Worm (Caenorhabditis elegans) whole organism, late embryonic: Measurements from ENCODE around the gene spp-9.

Experiments used
- C38D4.7 ChIP-seq: fragments of 200-800 bp; sonication (Bioruptor generic); optimal IDR thresholded peaks from 2 replicates; lab custom pipeline; 2018; ENCODE audit warnings: mild to moderate bottlenecking, missing genetic modification characterization, moderate library complexity, missing compliant biosample characterization
- F13H6.1 ChIP-seq: sonication (generic microtip); optimal IDR thresholded peaks from 2 replicates; lab custom pipeline; 2016; ENCODE audit warnings: missing genetic modification characterization, missing compliant biosample characterization
- T23F11.4 ChIP-seq: fragments of 200-800 bp; sonication (Bioruptor generic); optimal IDR thresholded peaks from 2 replicates; lab custom pipeline; 2018; ENCODE audit warnings: mild to moderate bottlenecking, missing genetic modification characterization, missing compliant biosample characterization
- Y22D7AL.16 ChIP-seq: sonication (generic microtip); optimal IDR thresholded peaks from 2 replicates; lab custom pipeline; 2016; ENCODE audit warnings: missing genetic modification characterization, missing compliant biosample characterization
- ceh-14 ChIP-seq: sonication (generic microtip); optimal IDR thresholded peaks from 2 replicates; lab custom pipeline; 2016; ENCODE audit warnings: missing genotype, missing genetic modification characterization, missing compliant biosample characterization
- ets-4 ChIP-seq: sonication (generic microtip); optimal IDR thresholded peaks from 2 replicates; lab custom pipeline; 2016; ENCODE audit warnings: missing genetic modification characterization, missing compliant biosample characterization
- fkh-10 ChIP-seq: fragments of 150-350 bp; optimal IDR thresholded peaks from 2 replicates; lab custom pipeline; 2014; ENCODE audit warnings: missing biosample characterization, missing genetic modification reagents, missing genetic modification characterization
- mec-3 ChIP-seq: sonication (generic microtip); optimal IDR thresholded peaks from 2 replicates; lab custom pipeline; 2016; ENCODE audit warnings: borderline replicate concordance, missing genetic modification characterization, missing compliant biosample characterization
- nfya-1 ChIP-seq: sonication (generic microtip); optimal IDR thresholded peaks from 2 replicates; lab custom pipeline; 2017; ENCODE audit warnings: missing genetic modification characterization, mild to moderate bottlenecking, missing compliant biosample characterization, antibody characterized with exemption, moderate library complexity
- nhr-11 ChIP-seq: fragments of 150-350 bp; optimal IDR thresholded peaks from 2 replicates; lab custom pipeline; 2014; ENCODE audit warnings: missing biosample characterization, missing genetic modification characterization
- pax-1 ChIP-seq: fragments of 150-350 bp; optimal IDR thresholded peaks from 2 replicates; lab custom pipeline; 2014; ENCODE audit warnings: missing biosample characterization, missing genetic modification characterization
- pha-4 ChIP-seq: fragments of 150-350 bp; optimal IDR thresholded peaks from 2 replicates; lab custom pipeline; 2018; ENCODE audit warnings: missing biosample characterization, missing genetic modification reagents, missing genetic modification characterization
- sox-4 ChIP-seq: sonication (generic microtip); optimal IDR thresholded peaks from 2 replicates; lab custom pipeline; 2017; ENCODE audit warnings: mild to moderate bottlenecking, missing genetic modification characterization, inconsistent platforms, missing compliant biosample characterization
- tbx-7 ChIP-seq: sonication (generic microtip); optimal IDR thresholded peaks from 2 replicates; lab custom pipeline; 2016; ENCODE audit warnings: missing genotype, missing genetic modification characterization, missing compliant biosample characterization

ce11 chrX:11479321-11479863, 8.2 kb upstream of the spp-9 start:
- TF ChIP-seq nhr-11 (no peak), nfya-1 (tag; lab: Kevin White, UChicago) (no peak), T23F11.4 (GFP tag; lab: Kevin White, UChicago) (no peak), sox-4 (tag; lab: Kevin White, UChicago) (no peak), C38D4.7 (GFP tag; lab: Kevin White, UChicago) (no peak), F13H6.1 (tag; lab: Kevin White, UChicago) (no peak), Y22D7AL.16 (no peak), mec-3 (tag; lab: Kevin White, UChicago) (no peak), pax-1 (no peak), pha-4 (no peak), tbx-7 (tag; lab: Kevin White, UChicago) (no peak), ceh-14 (tag; lab: Kevin White, UChicago) (no peak), ets-4 (no peak), fkh-10 (GFP tag; lab: Kevin White, UChicago) (no peak)
